Worm (Caenorhabditis elegans): ENCODE data around the gene F40G9.18.

- TF ChIP-seq scrt-1 (GFP tag; IDR thresholded peaks at IDR 0.05) (no peak), flt-1 (GFP tag; IDR thresholded peaks at IDR 0.05) (no peak), ama-1 (optimal IDR thresholded peaks at IDR 0.05) (no peak), hmg-4 (GFP tag; optimal IDR thresholded peaks at IDR 0.05) (no peak), ets-7 (tag; optimal IDR thresholded peaks at IDR 0.05) (no peak), tra-4 (tag; optimal IDR thresholded peaks at IDR 0.05) (no peak), ceh-13 (GFP tag; optimal IDR thresholded peaks at IDR 0.05) (no peak), B0310.2 (tag; optimal IDR thresholded peaks at IDR 0.05) (no peak), pes-1 (GFP tag; IDR thresholded peaks at IDR 0.05) (no peak), F13C5.2 (tag; optimal IDR thresholded peaks at IDR 0.05) (no peak)
Observed at ce11 chrIII:194160-194559, 24.8 kb upstream of the F40G9.18 start, which contains the start of gene F40G9.17.
